Worm (Caenorhabditis elegans) whole organism, late embryonic: ENCODE results near the gene lat-1.

ENCODE experiments used
- ets-4 ChIP-seq: sonication (generic microtip); optimal IDR thresholded peaks from 2 replicates; lab custom pipeline; 2016; ENCODE audit warnings: missing genetic modification characterization, missing compliant biosample characterization
- hlh-13 ChIP-seq: fragments of 200-800 bp; sonication (Bioruptor generic); optimal IDR thresholded peaks from 2 replicates; lab custom pipeline; 2018; ENCODE audit warnings: mild to moderate bottlenecking, missing genetic modification characterization, missing compliant biosample characterization
- hlh-15 ChIP-seq: sonication (generic microtip); optimal IDR thresholded peaks from 2 replicates; lab custom pipeline; 2016; ENCODE audit warnings: missing genetic modification characterization, missing compliant biosample characterization
- madf-2 ChIP-seq: sonication (generic microtip); optimal IDR thresholded peaks from 2 replicates; lab custom pipeline; 2017; ENCODE audit warnings: missing genetic modification characterization, missing compliant biosample characterization
- tbx-2 ChIP-seq: sonication (generic microtip); optimal IDR thresholded peaks from 2 replicates; lab custom pipeline; 2016; ENCODE audit warnings: missing genetic modification characterization, missing compliant biosample characterization

ce11 chrII:8920315-8920714 lies 23.7 kb downstream of the lat-1 start:
- TF ChIP-seq madf-2 (no peak), ets-4 (tag; lab: Kevin White, UChicago) (no peak), hlh-13 (GFP tag; lab: Kevin White, UChicago) (no peak), tbx-2 (tag; lab: Kevin White, UChicago) (no peak), hlh-15 (tag; lab: Kevin White, UChicago) (no peak)
